Worm (Caenorhabditis elegans) whole organism, midembryonic: ENCODE results near the gene T16H12.3.

Experiments
- med-1 ChIP-seq: sonication (generic microtip); optimal IDR thresholded peaks from 2 replicates; lab custom pipeline; 2017; ENCODE audit warnings: missing genetic modification characterization, mild to moderate bottlenecking, missing compliant biosample characterization, antibody characterized with exemption, missing genetic modification reagents; ENCODE audit not compliant: insufficient read depth
- ref-1 ChIP-seq: fragments of 200-800 bp; sonication (Bioruptor generic); conservative IDR thresholded peaks from 2 replicates; pipeline ENCODE4 v1.3.6; 2022; ENCODE audit warnings: missing genetic modification reagents, missing genetic modification characterization, missing compliant biosample characterization
- tab-1 ChIP-seq: fragments of 200-800 bp; sonication (Bioruptor generic); IDR thresholded peaks from 2 replicates; pipeline ENCODE4 v1.3.6; 2022; ENCODE audit warnings: missing genetic modification characterization, missing compliant biosample characterization

- TF ChIP-seq med-1 (GFP tag; lab: Kevin White, UChicago) (no peak), tab-1 (GFP tag; lab: Robert Waterston, UW) (no peak), ref-1 (GFP tag; lab: Robert Waterston, UW) (no peak)
Observed at ce11 chrIII:10035783-10036182, 47.3 kb downstream of the T16H12.3 start, which contains the start of gene xbx-3.
